Fruit fly (Drosophila melanogaster): ENCODE data around the gene CG31954.
A peak's percentile ranks its signal among the peaks of the same experiment; 100 is the strongest.

The CG31954 gene

DNA sequence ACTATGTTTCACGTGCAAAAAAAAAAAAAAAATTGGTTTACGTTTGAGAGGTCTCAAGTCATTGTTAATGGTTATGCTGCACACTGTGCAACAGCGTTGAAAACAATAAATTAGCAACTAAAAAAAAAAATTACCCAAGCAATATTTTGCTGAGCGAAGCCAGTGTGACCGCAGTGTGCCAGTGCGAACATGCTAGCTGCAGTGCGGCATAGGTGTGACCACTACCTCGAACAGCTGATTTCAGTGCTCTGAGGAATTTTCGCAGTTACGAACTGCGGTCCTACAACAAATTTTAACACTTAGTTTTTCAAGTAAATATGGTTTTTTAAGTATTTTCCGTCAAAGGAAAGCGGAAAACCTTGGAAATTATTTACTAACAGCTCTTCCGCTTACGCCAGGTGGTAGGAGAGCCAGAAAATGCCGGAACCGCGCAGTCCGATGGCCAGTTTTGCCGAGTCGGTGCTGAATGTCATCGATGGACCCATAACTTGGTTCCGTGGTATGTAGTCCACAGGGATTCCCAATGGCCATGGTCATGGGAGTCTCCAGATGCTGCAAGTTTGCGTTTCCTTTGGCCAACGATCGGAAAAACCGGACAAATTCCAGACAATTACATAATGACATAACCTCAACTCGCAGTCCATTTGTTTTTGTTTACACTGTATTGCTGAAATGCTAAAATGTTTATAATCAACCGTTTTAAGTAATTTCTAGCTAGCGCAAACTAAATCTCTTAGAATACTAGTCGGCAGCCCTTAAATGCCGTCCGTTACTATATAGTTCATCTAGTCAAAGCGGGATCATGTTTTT is 43.8 kb downstream of the CG31954 start, which contains the start of the genes msl-2 and ND-PDSW (continued):
- TF ChIP-seq aop (GFP tag; IDR thresholded peaks at IDR 0.05) (no peak), Hr39 (optimal IDR thresholded peaks at IDR 0.05) (no peak), HmgD (GFP tag; optimal IDR thresholded peaks at IDR 0.05) (peak; percentile 36), CG34376 (GFP tag; optimal IDR thresholded peaks at IDR 0.05) (no peak), bowl (GFP tag; IDR thresholded peaks at IDR 0.05) (no peak), Hsf (GFP tag; optimal IDR thresholded peaks at IDR 0.05) (no peak), Optix (GFP tag; IDR thresholded peaks at IDR 0.05) (no peak), nerfin-2 (GFP tag; IDR thresholded peaks at IDR 0.05; ENCODE audit: partially characterized antibody) (no peak), jing (GFP tag; optimal IDR thresholded peaks at IDR 0.05) (no peak), Fer3 (tag; optimal IDR thresholded peaks at IDR 0.05) (no peak), chinmo (GFP tag; IDR thresholded peaks at IDR 0.05; ENCODE audit: partially characterized antibody) (0 out of 4 replicates have a peak, but pooled peaks have one; percentile 65), zf30C (GFP tag; optimal IDR thresholded peaks at IDR 0.05) (no peak), Dp (GFP tag; optimal IDR thresholded peaks at IDR 0.05) (peak; percentile 20), hkb (optimal IDR thresholded peaks at IDR 0.05) (peak; percentile 64), hkb (GFP tag; IDR thresholded peaks at IDR 0.05) (no peak), sr (GFP tag; IDR thresholded peaks at IDR 0.05) (no peak), CG1233 (GFP tag; optimal IDR thresholded peaks at IDR 0.05) (no peak), CG7963 (GFP tag; IDR thresholded peaks at IDR 0.05; ENCODE audit: partially characterized antibody) (no peak), NC2β (GFP tag; optimal IDR thresholded peaks at IDR 0.05) (no peak), Dll (GFP tag; IDR thresholded peaks at IDR 0.05; ENCODE audit: partially characterized antibody) (no peak), Eip74EF (GFP tag; optimal IDR thresholded peaks at IDR 0.05) (no peak), MBD-R2 (GFP tag; IDR thresholded peaks at IDR 0.05) (peak; percentile 89), Antp (GFP tag; optimal IDR thresholded peaks at IDR 0.05) (no peak), btn (GFP tag; optimal IDR thresholded peaks at IDR 0.05) (no peak), z (GFP tag; IDR thresholded peaks at IDR 0.05) (no peak), CkIIα-i1 (GFP tag; IDR thresholded peaks at IDR 0.05) (no peak), CG13624 (GFP tag; optimal IDR thresholded peaks at IDR 0.05) (no peak), CG17612 (GFP tag; IDR thresholded peaks at IDR 0.05) (no peak), tin (GFP tag; optimal IDR thresholded peaks at IDR 0.05) (no peak), CG10147 (GFP tag; optimal IDR thresholded peaks at IDR 0.05) (no peak), cad (GFP tag; optimal IDR thresholded peaks at IDR 0.05) (no peak), ham (GFP tag; IDR thresholded peaks at IDR 0.05) (no peak), CG2202 (tag; optimal IDR thresholded peaks at IDR 0.05) (no peak), Gsc (GFP tag; IDR thresholded peaks at IDR 0.05) (no peak), CG17361 (GFP tag; IDR thresholded peaks at IDR 0.05) (no peak), sim (GFP tag; IDR thresholded peaks at IDR 0.05) (no peak), CG12219 (GFP tag; optimal IDR thresholded peaks at IDR 0.05) (no peak), Meics (GFP tag; optimal IDR thresholded peaks at IDR 0.05) (no peak), CG32772 (GFP tag; IDR thresholded peaks at IDR 0.05) (0 out of 2 replicates have a peak, but pooled peaks have one; percentile 25), YL-1 (GFP tag; optimal IDR thresholded peaks at IDR 0.05) (peak; percentile 85), Drgx (GFP tag; IDR thresholded peaks at IDR 0.05) (0 out of 2 replicates have a peak, but pooled peaks have one; percentile 22), gcm2 (GFP tag; optimal IDR thresholded peaks at IDR 0.05) (no peak), ken (GFP tag; IDR thresholded peaks at IDR 0.05) (no peak), CG9215 (GFP tag; IDR thresholded peaks at IDR 0.05) (no peak), Doc3 (GFP tag; IDR thresholded peaks at IDR 0.05; ENCODE audit: partially characterized antibody) (no peak), mirr (GFP tag; optimal IDR thresholded peaks at IDR 0.05) (no peak), CG10209 (GFP tag; optimal IDR thresholded peaks at IDR 0.05) (no peak), Ada2b (GFP tag; IDR thresholded peaks at IDR 0.05) (no peak), CG6683 (GFP tag; optimal IDR thresholded peaks at IDR 0.05) (no peak), CG4424 (GFP tag; optimal IDR thresholded peaks at IDR 0.05) (no peak), CTCF (GFP tag; optimal IDR thresholded peaks at IDR 0.05) (peak; percentile 14)
